Fruit fly (Drosophila melanogaster): ENCODE data around the gene CG43391.

Gene CG43391

dm6 chr3L:11548009-11548408 is 32.8 kb downstream of the CG43391 start:
- TF ChIP-seq CG17801 (GFP tag; optimal IDR thresholded peaks at IDR 0.05; ENCODE audit: partially characterized antibody): no peak

dm6 chr3L:11547302-11547994 is 33.4 kb downstream of the CG43391 start:
- peak; percentile 84 for TF ChIP-seq CG17801 (GFP tag; optimal IDR thresholded peaks at IDR 0.05; ENCODE audit: partially characterized antibody)

dm6 chr3L:11543681-11544299 is 37.0 kb downstream of the CG43391 start:
- TF ChIP-seq CG17801 (GFP tag; optimal IDR thresholded peaks at IDR 0.05; ENCODE audit: partially characterized antibody): no peak

- no peak for TF ChIP-seq CG17801 (GFP tag; optimal IDR thresholded peaks at IDR 0.05; ENCODE audit: partially characterized antibody)
Measured at dm6 chr3L:11542948-11543347, 37.9 kb downstream of the CG43391 start.

DNA sequence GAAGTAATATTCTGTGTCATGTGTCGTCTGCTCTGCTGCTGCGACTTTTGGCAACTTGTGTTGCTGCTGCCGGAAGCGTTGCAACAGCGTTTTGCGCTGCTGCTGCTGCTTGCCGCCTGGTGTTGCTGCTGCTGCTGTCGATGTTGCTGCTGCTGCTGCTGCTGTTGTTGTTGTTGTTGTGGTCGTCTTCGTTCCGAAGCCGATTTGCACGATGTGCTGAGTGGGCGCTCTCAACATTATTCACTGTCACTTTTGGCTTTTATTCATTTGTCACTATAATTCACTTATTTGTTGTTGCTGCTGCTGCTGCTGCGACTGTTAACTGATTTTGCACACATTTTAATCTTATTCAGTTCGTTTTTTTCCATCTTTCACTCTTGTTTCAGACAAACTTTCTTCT is 38.4 kb downstream of the CG43391 start:
- no peak for TF ChIP-seq CG17801 (GFP tag; optimal IDR thresholded peaks at IDR 0.05; ENCODE audit: partially characterized antibody)

- no peak for TF ChIP-seq CG17801 (GFP tag; optimal IDR thresholded peaks at IDR 0.05; ENCODE audit: partially characterized antibody)
Measured at dm6 chr3L:11540330-11540702, 40.5 kb downstream of the CG43391 start.

dm6 chr3L:11539511-11540329 is 41.1 kb downstream of the CG43391 start:
- TF ChIP-seq CG17801 (GFP tag; optimal IDR thresholded peaks at IDR 0.05; ENCODE audit: partially characterized antibody): no peak

DNA sequence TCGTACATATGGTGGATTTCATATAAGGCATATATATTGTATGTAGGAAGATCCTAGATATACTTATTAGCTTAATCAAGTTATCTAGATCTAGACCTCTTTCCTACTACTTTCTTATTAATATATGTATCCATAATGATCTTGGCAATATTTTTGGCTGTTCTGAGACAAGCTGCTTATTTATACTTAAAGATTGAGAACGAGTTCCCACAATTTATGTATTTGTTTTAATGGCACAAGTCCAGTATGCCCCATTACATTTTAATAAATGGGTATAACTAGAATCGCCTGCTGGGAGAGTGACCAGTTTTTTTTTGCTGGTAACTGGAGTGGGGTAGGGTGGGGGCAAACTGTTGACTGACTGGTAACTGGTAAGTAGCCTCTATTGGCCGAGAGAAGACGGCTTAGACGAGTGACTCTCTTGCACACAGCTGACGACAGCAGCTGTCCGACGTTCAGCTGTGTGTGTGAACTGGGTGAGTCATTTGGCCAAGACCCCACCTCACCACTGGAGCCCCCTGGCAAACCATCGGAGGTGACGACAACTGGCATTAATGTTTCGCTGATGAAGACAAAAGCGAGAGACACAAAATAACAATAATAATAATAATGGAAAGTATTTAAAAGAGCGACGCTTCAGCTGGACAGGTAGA is 43.9 kb downstream of the CG43391 start:
- no peak for TF ChIP-seq CG17801 (GFP tag; optimal IDR thresholded peaks at IDR 0.05; ENCODE audit: partially characterized antibody)

DNA sequence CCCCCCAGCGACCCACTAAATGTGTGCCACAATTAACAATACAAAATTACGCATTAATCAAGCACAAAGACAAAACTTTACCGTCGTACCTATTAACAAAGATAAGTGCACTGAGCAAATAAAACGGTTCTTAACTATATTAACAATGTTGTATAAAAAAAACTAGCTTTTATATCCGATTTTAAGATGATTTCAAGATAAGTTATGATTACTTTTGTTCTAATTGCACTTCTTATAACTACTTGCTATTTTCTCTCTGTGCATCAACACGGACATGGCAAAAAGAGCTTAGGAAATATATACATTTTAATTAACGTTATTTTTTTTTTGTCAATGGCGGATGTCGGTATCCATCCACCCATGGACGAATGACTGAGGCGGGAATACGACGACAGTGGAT is 44.7 kb downstream of the CG43391 start:
- TF ChIP-seq CG17801 (GFP tag; optimal IDR thresholded peaks at IDR 0.05; ENCODE audit: partially characterized antibody): no peak

DNA sequence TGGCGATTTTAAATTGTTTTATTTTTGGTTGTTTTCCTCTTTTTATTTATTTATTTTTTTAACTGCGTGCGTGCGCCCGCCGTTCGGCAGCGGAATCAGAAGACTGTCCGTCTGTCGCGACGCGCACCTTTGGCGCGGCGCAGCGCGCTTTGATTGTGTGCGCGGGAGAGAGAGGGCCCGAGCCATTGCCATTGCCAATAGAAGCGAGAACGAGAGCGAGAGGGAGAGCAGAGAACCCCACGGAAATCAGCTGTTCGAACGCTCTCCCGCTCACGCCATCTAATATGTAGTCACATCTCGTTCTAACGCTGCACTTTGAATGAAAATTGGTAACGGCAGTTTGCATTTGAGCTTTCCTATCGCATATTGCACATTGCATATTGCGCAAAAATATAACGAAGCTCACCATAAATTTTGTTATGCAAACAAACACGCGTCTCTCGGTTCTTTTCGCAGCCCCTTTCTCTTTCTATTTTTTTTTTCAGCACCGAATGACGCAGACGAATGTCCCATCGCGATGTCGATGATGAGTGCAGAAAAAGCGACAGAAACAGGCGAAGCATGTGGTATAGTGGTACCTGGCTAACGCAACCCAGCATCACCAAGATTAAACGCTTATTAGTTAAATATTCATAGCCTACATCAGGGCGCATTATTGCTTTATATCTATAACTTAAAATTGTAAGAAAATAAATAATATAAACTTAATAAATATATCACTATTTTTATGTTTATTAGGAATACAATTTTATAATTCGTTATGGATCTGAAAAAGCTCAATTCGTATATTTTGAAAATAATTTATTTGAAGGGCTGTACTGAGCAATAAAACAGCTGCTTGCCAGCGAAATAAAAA is 46.2 kb downstream of the CG43391 start:
- peak; percentile 21 for TF ChIP-seq CG17801 (GFP tag; optimal IDR thresholded peaks at IDR 0.05; ENCODE audit: partially characterized antibody)

DNA sequence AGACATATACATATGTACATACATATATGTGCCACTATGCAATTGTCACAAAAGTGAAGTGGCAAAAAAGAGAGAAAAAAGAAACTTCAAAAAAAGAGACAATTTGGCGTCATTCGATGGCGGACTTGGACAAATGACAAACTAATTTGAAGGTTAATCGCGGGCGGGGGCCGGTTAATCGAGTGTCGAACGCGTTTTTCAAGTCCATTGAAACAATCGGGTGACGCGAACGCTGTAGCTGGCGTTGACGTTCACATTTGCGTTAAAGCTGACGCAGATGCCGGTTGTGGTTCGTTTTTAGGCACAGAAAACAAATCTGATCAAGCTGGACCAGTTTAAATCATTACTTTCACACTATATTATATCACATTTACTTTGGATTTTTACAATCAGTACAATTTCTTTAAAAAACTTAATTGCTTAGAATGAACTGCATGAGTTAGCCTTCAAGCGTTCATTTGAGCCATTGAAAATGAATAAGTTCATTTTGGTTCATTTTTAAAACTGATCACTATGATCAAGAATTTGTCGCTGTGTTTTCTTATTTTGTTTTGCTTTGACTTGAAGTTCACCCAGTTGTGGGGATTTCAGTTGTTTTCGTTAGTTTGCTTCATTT is 47.0 kb downstream of the CG43391 start:
- TF ChIP-seq CG17801 (GFP tag; optimal IDR thresholded peaks at IDR 0.05; ENCODE audit: partially characterized antibody): no peak

- no peak for TF ChIP-seq CG17801 (GFP tag; optimal IDR thresholded peaks at IDR 0.05; ENCODE audit: partially characterized antibody)
Measured at dm6 chr3L:11531994-11532732, 48.7 kb downstream of the CG43391 start.

dm6 chr3L:11531300-11531699 is 49.5 kb downstream of the CG43391 start:
- TF ChIP-seq CG17801 (GFP tag; optimal IDR thresholded peaks at IDR 0.05; ENCODE audit: partially characterized antibody): no peak
